Fruit fly (Drosophila melanogaster) S2 (cell line): Measurements from ENCODE around the gene CG5969.
"Not testable (repeated sequence)": the region's sequence is repeated elsewhere in the genome, so short reads cannot be mapped to it uniquely, and the experiment has no call there.

Source experiments
- CG8478 ChIP-seq: fragments of >200 bp; optimal IDR thresholded peaks from 2 replicates; lab custom pipeline; 2018
- CTCF ChIP-seq, 2 experiments: fragments of >200 bp; optimal IDR thresholded peaks; 2 replicates each; lab custom pipeline; 2018

CG5969 gene

DNA sequence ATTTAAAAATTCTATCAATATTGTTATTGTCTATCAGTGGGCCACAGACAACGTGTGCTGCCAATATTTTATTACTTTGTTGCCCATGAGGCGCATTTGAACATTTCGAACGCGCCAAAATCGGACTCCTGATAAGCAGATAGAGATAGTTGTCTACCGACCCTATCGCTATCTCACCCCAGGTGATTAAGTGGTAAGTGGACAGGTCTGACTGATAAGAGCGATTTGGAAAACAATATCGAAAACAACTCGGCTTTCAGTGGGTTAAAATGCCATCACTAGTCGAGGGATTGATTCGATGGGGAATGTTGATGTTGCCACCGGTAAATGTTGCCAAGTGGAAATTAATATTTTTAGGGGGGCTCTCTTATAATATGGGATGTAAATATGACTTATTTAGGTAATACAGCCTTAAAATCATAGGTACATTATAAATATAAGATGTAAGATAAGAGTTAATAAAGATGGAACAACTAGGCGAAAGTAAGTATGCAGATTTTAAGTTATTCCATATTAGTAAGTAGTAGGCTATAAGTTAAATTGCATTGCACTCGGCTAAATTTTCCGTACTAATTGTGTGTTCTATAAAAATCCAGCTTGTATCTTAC, 18.0 kb downstream of the CG5969 start, which contains the start of gene ND-39:
Gene ND-39 (plus strand): TSS at position 558 of the 608 bp plus-strand sequence.
- TF ChIP-seq CG8478 (no peak), CTCF (optimal IDR thresholded peaks at IDR 0.05; lab: Kevin White, UChicago) (no peak)

DNA sequence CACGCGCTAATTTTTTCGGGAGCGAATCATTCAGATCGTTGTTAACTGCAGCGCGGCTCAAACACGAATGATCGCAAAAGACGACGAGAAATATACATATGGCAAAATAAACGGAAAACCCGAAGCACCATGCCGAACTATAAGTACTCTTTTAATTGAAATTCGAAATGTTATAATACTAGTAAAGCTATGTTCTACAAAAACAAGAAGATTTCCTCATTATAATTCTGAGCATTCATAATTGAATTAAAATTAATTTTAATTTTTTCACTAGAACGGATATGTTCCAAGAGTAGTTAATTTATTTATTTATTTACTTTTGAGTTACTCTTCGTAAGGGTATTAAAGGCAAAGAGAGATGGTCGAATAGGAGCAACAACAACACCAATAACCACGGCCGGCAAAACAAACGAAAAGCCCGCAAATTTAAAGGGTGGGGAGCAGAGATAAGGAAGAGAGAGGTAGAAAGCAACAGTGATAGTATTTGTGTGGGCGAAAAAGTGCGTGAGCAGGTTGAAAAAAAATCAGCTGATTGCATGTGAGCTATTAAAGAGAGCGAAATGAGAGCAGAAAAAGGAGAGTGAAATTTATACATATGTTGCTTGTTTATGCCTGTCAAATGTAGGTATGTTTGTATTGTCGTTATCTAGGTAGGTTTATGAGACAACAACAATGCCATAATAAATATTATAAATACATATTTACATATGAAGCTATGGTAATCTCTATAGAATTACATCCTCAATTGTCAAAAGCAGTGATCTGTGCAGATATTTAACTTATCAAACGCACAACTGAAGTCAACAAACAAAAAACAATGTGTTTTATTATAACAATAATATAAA, 20.1 kb downstream of the CG5969 start:
- TF ChIP-seq CG8478 (no peak), CTCF (optimal IDR thresholded peaks at IDR 0.05; lab: Kevin White, UChicago) (no peak)

DNA sequence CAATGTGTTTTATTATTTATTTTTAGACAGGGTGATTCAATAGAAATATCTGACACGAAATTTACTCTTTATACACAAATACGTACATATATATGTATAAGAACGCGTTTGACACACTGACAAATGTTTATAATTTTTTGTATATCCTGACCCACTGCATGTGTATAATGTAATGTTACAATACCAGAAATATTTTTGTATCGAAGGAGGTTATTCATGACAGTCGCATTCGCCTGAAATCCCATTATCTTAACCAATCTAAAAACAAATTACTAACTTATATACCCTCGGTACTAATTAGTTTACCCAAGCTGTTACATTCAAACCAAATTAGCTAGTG, 20.6 kb downstream of the CG5969 start:
- TF ChIP-seq CTCF (optimal IDR thresholded peaks at IDR 0.05; lab: Kevin White, UChicago) = no peak
- TF ChIP-seq CG8478 = no peak

DNA sequence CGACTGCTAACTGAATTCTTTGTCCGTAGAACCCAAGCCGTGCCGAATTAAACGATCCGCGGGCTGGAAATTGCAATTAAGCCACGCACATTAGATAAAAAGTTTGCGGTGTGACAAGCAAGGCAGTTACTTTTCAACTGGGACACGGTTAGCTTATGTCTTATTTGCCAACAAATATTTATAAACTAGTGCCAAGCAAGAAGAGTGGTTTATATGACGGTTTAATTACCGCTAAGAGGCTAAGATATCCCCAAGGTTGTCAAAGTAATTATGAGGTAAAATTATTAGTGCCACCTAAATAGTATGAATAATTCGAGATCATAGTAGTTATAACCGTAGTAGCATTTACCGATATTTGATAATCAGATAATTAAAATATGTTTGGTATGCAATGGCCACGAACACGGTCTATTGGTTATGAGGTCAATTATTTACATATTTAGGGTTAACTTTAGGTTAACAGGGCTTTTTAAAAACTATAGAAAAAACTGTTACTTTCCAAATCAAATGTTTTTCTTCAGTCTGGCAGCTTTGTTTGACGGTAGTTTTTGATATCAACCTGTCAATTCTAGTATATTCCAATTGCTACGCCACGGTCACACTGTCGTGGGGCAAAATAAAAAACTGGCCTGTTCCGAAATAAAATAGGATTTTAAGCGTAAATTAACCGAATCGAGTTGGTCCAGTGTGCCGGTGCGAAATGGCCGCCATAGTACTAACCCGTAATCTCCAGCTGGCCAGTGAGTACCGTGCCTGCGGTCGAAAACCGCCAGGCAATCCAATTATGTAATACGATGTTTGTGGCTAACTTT, 21.4 kb downstream of the CG5969 start, which contains the start of gene ZnT77C:
Gene ZnT77C (minus strand): TSS at position 142 of the 812 bp plus-strand sequence.
- TF ChIP-seq CG8478 (no peak), CTCF (optimal IDR thresholded peaks at IDR 0.05; lab: Kevin White, UChicago) (peak in 1 of 2 experiments; percentile 27)

DNA sequence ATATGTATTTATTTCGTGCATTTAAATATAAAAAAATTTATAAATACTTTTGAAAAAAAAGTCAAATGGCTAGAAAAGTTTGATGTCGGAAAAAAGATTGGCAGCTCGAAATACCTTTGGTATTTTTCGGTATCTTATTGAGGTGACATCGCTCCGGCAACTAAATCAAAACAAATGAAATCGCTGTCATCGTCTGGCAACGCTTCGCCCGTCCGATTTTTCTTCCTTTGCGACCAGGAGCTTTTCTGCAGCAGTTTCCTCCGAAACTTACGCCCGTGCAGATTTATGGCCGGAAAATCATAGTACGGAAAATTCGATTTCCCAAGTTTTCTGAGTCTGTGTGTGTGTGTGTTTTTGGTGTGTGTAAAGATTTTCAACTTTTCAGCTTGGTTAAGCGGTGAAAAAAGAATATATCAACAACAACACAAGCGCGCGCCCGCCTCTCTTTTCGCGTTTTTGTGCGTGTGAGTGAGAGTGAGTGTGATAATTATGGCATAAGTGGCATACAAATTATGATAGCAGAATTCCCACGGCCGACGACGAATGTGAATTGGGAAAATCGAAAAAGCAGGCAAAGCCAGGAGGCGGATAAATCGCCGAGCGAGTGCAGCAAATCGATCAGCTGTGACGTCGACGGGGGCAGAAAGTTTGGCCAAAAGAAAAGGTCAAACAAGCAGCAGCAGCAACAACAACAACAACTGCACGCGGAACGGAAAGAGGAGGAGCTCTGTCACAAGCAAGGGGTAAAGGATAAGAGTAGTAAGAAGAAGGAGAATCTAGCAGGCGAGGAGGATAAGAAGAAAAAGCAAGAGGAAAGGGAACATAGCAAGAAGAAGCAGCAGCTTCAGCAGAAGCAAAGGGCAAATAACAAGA, 23.8 kb downstream of the CG5969 start, which contains the start of gene CG32425:
Gene CG32425 (plus strand): TSS at position 200 of the 873 bp plus-strand sequence.
- TF ChIP-seq CG8478 (no peak), CTCF (optimal IDR thresholded peaks at IDR 0.05; lab: Kevin White, UChicago) (peak; percentile 14 to 39)

DNA sequence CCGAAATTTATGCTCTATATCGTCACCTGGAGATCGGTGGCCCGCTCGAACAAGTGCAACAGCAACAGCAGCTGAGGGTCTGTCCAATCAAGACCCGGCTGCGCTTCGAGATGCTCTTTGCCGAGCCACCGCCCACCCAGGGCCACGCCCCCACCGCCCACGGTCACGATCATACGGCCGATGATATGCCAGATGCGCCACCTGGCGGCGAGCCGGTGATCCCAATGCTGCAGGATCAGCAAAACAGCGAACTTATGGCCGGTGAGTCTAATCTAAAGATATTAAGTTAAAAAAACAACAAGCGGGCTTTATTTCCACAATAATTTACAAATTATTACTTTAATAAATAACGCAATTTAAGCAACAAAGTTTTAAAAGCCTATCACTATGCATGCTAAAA, 24.6 kb downstream of the CG5969 start:
- TF ChIP-seq CG8478 = no peak
- TF ChIP-seq CTCF (optimal IDR thresholded peaks at IDR 0.05; lab: Kevin White, UChicago) = peak; percentile 81 to 84

DNA sequence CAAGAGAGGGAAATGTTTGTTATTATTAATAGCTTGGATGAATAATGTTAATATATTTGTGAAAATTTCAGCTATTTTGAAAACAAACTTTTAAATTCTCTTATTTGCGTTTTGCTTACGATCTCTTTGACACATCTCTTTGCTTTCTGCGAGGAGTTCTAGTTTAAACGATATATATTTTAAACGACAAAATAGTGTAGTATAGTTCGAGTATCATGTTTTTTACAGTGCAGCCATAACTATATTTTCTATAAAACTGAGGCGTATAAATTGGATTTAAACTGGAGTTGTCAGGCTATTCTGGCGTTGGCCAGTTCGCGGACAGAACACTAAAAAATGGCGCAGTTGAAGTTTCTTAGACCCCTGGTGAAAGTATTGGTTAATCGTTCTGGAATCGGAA, 26.0 kb downstream of the CG5969 start, which contains the start of gene CG18281:
Gene CG18281 (plus strand): TSS at position 301 of the 400 bp plus-strand sequence.
- TF ChIP-seq CG8478; CTCF (optimal IDR thresholded peaks at IDR 0.05; lab: Kevin White, UChicago): not testable (repeated sequence)

DNA sequence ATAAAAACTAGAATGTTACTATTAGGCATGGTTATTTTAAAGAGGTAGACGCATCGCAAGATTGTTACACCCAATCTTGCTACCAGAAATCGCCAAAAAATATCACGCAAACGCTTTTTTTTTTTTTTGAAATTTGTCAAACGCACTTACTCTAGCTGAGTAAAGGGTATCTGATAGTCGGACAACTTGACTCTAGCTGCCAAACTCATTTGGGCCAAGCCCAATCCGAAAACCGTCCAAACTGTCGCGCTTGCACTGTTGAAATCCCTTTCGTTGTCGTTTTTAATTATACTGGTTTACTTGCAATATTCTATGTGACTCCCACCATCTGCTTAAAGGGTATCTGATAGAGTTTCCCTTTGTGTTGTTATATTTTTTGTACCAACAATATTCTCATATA, 29.7 kb downstream of the CG5969 start:
- TF ChIP-seq CG8478 = no peak
- TF ChIP-seq CTCF (optimal IDR thresholded peaks at IDR 0.05; lab: Kevin White, UChicago) = no peak

DNA sequence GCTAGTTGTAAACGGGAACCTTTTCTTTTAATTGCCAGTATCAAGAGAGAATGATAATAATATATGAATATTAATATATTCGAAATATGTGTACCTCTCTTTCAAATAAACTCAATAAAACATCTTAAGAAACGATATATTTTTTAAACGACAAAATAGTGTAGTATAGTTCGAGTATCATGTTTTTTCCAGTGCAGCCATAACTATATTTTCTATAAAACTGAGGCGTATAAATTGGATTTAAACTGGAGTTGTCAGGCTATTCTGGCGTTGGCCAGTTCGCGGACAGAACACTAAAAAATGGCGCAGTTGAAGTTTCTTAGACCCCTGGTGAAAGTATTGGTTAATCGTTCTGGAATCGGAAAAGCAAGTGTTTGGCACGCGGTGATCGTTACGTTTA, 30.3 kb downstream of the CG5969 start, which contains the start of gene CG17637:
Gene CG17637 (plus strand): TSS at position 301 of the 400 bp plus-strand sequence.
- TF ChIP-seq CG8478; CTCF (optimal IDR thresholded peaks at IDR 0.05; lab: Kevin White, UChicago): not testable (repeated sequence)

DNA sequence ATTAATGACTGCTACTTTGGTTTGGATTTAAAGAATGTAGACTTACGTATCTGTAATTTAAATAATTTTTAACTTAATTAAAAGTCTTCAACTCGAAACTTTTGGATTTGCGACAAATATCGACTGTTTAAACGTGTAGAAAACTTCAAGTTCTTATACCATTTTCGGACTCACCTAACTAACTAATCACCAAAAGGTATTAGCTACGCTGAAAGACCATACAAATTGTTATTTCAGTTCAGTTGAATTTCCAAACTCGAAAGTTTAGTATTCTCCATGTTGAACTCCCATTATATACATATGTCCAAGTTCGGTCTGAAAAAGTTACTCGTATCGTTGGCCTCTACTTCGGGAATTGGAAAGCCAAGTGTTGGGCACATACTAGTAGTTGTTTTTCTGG, 32.1 kb downstream of the CG5969 start, which contains the start of gene CG5078:
Gene CG5078 (plus strand): TSS at position 301 of the 400 bp plus-strand sequence.
- no peak for TF ChIP-seq CTCF (optimal IDR thresholded peaks at IDR 0.05; lab: Kevin White, UChicago)
- no peak for TF ChIP-seq CG8478

DNA sequence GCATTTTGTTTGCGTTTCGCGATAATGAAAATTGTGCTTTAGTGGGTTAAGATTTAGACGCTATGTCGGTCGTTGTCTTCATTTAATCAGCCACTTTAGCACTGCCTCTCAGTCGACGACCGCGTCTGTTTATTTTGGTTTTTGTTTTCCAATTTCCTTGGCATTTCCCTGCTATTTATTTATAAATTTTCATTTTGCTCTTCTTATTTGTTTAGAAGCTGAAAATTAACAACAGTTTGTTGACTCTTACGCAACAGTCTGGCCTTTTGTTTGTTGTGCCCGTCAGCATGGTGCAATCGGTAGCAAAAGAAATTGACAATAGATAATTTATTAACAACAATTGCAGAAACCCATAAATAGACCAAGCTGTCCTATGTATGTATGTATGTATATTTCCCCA, 34.0 kb downstream of the CG5969 start:
- TF ChIP-seq CG8478 (no peak), CTCF (optimal IDR thresholded peaks at IDR 0.05; lab: Kevin White, UChicago) (no peak)

DNA sequence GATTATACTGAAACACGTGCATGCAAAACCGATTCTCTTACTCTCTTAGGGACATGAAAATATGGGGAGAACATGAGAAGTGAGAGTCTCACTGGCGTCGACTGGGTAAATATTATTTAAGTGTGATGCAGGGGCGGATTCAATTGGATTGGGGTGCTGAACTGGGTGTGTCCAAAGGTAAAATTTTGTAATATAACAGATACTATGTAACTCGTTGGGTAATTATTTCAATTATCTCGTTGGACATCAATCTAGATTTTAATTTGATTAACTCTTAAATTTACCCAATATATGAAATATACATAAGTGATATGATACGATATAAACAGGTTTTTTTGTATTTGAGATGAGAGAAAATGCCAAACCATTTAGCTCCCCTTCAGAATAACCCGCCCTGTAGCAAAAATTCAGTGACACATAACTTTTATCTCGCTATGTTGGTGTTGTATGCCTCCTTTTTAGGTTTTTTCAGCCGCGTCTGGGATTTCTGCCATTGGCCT, 34.6 kb downstream of the CG5969 start:
- no peak for TF ChIP-seq CG8478
- TF ChIP-seq CTCF (optimal IDR thresholded peaks at IDR 0.05; lab: Kevin White, UChicago) = no peak

DNA sequence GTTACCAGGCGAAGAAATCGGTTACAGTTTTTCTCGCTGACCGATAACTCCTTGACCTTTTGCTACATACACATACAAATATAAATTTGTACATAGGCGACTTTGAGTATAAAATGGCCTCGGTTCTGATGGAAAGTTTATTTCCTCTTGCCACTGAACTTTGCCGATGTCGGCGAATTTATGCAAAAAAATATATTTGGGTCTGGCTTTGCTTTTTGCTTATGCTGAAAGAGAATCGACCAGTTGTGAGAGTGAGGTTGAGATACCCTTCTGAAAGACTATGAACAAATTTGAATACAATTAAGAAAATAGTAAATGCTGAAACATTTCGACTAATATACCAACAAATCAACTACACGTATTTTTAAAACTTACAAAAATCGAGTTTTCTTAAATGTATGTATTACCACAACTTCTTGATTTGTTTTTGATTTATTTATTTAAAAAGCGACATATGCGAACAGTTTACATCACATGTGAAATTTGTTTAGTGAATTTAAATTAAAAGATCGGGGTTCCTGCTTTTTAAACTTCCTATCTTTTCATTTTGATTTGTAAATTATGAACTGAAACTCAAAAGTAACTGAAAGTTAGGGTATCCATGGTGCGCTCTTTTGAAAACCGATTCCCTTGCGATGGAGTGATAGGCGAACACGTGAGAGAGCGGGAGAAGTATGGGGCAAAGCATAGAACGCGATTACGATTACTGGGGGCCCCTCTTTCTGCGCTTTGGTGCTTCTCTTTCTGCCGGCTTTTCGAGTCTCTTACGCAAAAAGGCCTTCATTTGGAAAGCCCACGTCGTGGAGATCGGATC, 35.7 kb downstream of the CG5969 start:
- TF ChIP-seq CTCF (optimal IDR thresholded peaks at IDR 0.05; lab: Kevin White, UChicago) (no peak), CG8478 (no peak)
